Worm (Caenorhabditis elegans) whole organism, mixed stage, embryonic: ENCODE data around the gene R07A4.2.

Experiments
- bed-3 ChIP-seq: fragments of 200-800 bp; sonication (Bioruptor generic); optimal IDR thresholded peaks from 3 replicates; lab custom pipeline; 2018; ENCODE audit warnings: mild to moderate bottlenecking, missing genetic modification characterization, moderate library complexity, missing compliant biosample characterization
- ces-1 ChIP-seq: fragments of 150-350 bp; optimal IDR thresholded peaks from 2 replicates; lab custom pipeline; 2014; ENCODE audit warnings: missing biosample characterization, missing genetic modification reagents, missing genetic modification characterization
- lsy-2 ChIP-seq: fragments of 150-350 bp; optimal IDR thresholded peaks from 2 replicates; lab custom pipeline; 2014; ENCODE audit warnings: missing biosample characterization, missing genetic modification characterization
- mep-1 ChIP-seq: fragments of 150-350 bp; optimal IDR thresholded peaks from 2 replicates; lab custom pipeline; 2017; ENCODE audit warnings: missing biosample characterization, missing genetic modification reagents, missing genetic modification characterization, inconsistent platforms
- pha-4 ChIP-seq: fragments of 150-350 bp; optimal IDR thresholded peaks from 2 replicates; lab custom pipeline; 2018; ENCODE audit warnings: missing biosample characterization, missing genetic modification reagents, missing genetic modification characterization
- snpc-4 ChIP-seq: fragments of 150-350 bp; optimal IDR thresholded peaks from 2 replicates; lab custom pipeline; 2014; ENCODE audit warnings: missing biosample characterization, missing genetic modification characterization
- unc-39 ChIP-seq: fragments of 150-350 bp; optimal IDR thresholded peaks from 2 replicates; lab custom pipeline; 2014; ENCODE audit warnings: missing biosample characterization, missing genetic modification characterization
- unc-62 ChIP-seq: fragments of 150-350 bp; optimal IDR thresholded peaks from 2 replicates; lab custom pipeline; 2014; ENCODE audit warnings: missing biosample characterization, missing genetic modification reagents, missing genetic modification characterization

DNA sequence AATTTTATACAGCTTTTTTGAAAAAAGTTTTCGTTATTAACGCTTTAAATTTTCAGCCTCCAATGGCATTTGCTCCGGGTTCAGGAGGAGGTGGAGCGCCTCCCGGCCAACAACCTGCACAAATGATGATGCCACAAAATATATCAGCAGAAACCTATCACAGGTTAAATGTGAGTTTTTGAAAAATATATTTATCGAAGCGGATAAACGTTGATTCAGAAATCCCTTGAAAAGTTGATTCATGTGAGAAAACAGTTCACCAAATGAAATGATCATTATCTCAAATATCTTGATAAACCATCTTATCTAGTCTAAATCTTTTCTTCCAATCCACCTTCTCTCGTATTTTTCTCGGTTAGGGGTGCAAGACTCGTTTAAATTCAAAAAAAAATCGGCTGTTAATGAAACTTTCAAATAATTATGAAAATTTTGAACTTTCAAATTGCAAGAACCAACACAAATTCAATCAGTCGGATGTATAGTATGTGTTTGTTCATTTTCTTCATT lies 23.0 kb upstream of the R07A4.2 start, which contains the start of gene sma-9:
- TF ChIP-seq ces-1 (GFP tag; lab: Kevin White, UChicago) (no peak), pha-4 (tag; lab: Kevin White, UChicago) (no peak), lsy-2 (tag; lab: Kevin White, UChicago) (no peak), mep-1 (tag; lab: Kevin White, UChicago) (no peak), bed-3 (no peak), snpc-4 (no peak), unc-39 (no peak), unc-62 (no peak)
